Worm (Caenorhabditis elegans): ENCODE data around the gene bud-13.
"Not testable (repeated sequence)": the region's sequence is repeated elsewhere in the genome, so short reads cannot be mapped to it uniquely, and the experiment has no call there.

ce11 chrIII:8989752-8990151 is 22.2 kb upstream of the bud-13 start, which contains the start of gene R08D7.7:
- TF ChIP-seq crh-2 (tag; optimal IDR thresholded peaks at IDR 0.05); nhr-10 (tag; optimal IDR thresholded peaks at IDR 0.05); ZK546.5 (tag; optimal IDR thresholded peaks at IDR 0.05); R02D3.7 (tag; optimal IDR thresholded peaks at IDR 0.05); ama-1 (optimal IDR thresholded peaks at IDR 0.05); ceh-82 (tag; optimal IDR thresholded peaks at IDR 0.05); unc-62 (GFP tag; optimal IDR thresholded peaks at IDR 0.05); nhr-6 (tag; optimal IDR thresholded peaks at IDR 0.05); nhr-237 (tag; optimal IDR thresholded peaks at IDR 0.05); zag-1 (tag; optimal IDR thresholded peaks at IDR 0.05); aly-2 (tag; optimal IDR thresholded peaks at IDR 0.05); lin-13 (GFP tag; optimal IDR thresholded peaks at IDR 0.05); nhr-11 (tag; optimal IDR thresholded peaks at IDR 0.05); nhr-129 (tag; optimal IDR thresholded peaks at IDR 0.05): not testable (repeated sequence)

Data from whole organism, L2 larva.